Worm (Caenorhabditis elegans) whole organism, L4/young adult: Measurements from ENCODE around the gene ZK813.1.

Experiments
- W03F9.2 ChIP-seq: fragments of 150-350 bp; optimal IDR thresholded peaks from 2 replicates; lab custom pipeline; 2014; ENCODE audit warnings: missing biosample characterization, missing genetic modification characterization
- dao-5 ChIP-seq: sonication (generic microtip); optimal IDR thresholded peaks from 2 replicates; lab custom pipeline; 2016; ENCODE audit warnings: missing genotype, missing genetic modification characterization, moderate library complexity, missing compliant biosample characterization

ce11 chrX:3399917-3400316 is 46.2 kb upstream of the ZK813.1 start, which contains the start of gene cht-1:
- no peak for TF ChIP-seq dao-5 (tag; lab: Kevin White, UChicago)
- TF ChIP-seq W03F9.2 (tag; lab: Kevin White, UChicago) = no peak
